Fruit fly (Drosophila melanogaster) whole organism, adult: ENCODE measurements around the gene wupA.

Experiments used
- CG11617 ChIP-seq: fragments of 200-800 bp; sonication (Bioruptor generic); optimal IDR thresholded peaks from 2 replicates; lab custom pipeline; 2017; ENCODE audit warnings: mild to moderate bottlenecking, missing biosample characterization, missing genetic modification reagents, missing genetic modification characterization
- CG1620 ChIP-seq: fragments of 200-800 bp; sonication (Bioruptor generic); optimal IDR thresholded peaks from 2 replicates; lab custom pipeline; 2016; ENCODE audit warnings: missing biosample characterization, missing genetic modification characterization
- CG5204 ChIP-seq: fragments of 200-800 bp; sonication (Bioruptor generic); optimal IDR thresholded peaks from 2 replicates; lab custom pipeline; 2016; ENCODE audit warnings: missing biosample characterization, missing genetic modification characterization
- CG7045 ChIP-seq: fragments of 200-800 bp; sonication (Bioruptor generic); optimal IDR thresholded peaks from 2 replicates; lab custom pipeline; 2017; ENCODE audit warnings: missing biosample characterization, mild to moderate bottlenecking, missing genetic modification characterization
- CG7101 ChIP-seq: fragments of 200-800 bp; sonication (Bioruptor generic); optimal IDR thresholded peaks from 2 replicates; lab custom pipeline; 2018; ENCODE audit warnings: missing biosample characterization, mild to moderate bottlenecking, missing genetic modification characterization, moderate library complexity
- Clk ChIP-seq: fragments of 200-800 bp; sonication (Bioruptor generic); optimal IDR thresholded peaks from 2 replicates; lab custom pipeline; 2017; ENCODE audit warnings: missing biosample characterization, missing genetic modification characterization
- Hr96 ChIP-seq: fragments of 200-800 bp; sonication (Bioruptor generic); optimal IDR thresholded peaks from 2 replicates; lab custom pipeline; 2016; ENCODE audit warnings: missing biosample characterization, missing genetic modification characterization
- Mnt ChIP-seq: fragments of 200-800 bp; sonication (Bioruptor generic); optimal IDR thresholded peaks from 2 replicates; lab custom pipeline; 2016; ENCODE audit warnings: missing biosample characterization, mild to moderate bottlenecking, missing genetic modification characterization
- cic ChIP-seq: fragments of 200-800 bp; sonication (Bioruptor generic); optimal IDR thresholded peaks from 2 replicates; lab custom pipeline; 2017; ENCODE audit warnings: missing biosample characterization, mild to moderate bottlenecking, missing genetic modification characterization, moderate library complexity
- cnc ChIP-seq, 2 experiments: fragments of >200 bp; optimal IDR thresholded peaks; 2 replicates each; lab custom pipeline; 2017
- kay ChIP-seq: fragments of 200-800 bp; sonication (Bioruptor generic); peaks from one replicate; lab custom pipeline; 2016; ENCODE audit warnings: missing biosample characterization, missing genetic modification characterization, borderline replicate concordance
- ovo ChIP-seq: fragments of 200-800 bp; sonication (Bioruptor generic); optimal IDR thresholded peaks from 2 replicates; lab custom pipeline; 2016; ENCODE audit warnings: missing biosample characterization, missing genetic modification characterization
- pad ChIP-seq: fragments of 200-800 bp; sonication (Bioruptor generic); optimal IDR thresholded peaks from 3 replicates; lab custom pipeline; 2017; ENCODE audit warnings: missing biosample characterization, missing genetic modification characterization, mild to moderate bottlenecking, moderate library complexity, missing genetic modification reagents
- toe ChIP-seq: fragments of 200-800 bp; sonication (Bioruptor generic); optimal IDR thresholded peaks from 2 replicates; lab custom pipeline; 2016; ENCODE audit warnings: missing biosample characterization, missing genetic modification characterization

DNA sequence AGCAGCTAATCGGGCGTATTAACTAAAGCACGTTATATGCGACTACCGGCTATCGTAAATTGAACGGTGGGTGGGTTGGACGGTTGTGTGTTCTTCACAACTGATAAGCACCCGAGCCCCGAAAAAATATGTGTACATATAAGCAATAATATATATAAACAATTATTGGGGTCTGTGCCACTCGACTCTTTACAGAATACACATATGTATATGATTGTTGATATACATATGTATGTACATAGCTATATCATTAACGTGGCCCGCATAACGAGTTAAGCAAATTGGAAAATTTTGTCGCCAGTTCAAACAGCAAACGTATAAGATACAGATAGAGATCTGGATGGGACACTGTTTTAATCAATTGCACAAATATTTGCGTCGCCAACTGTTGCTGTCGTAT is 34.0 kb downstream of the wupA start:
- no peak for TF ChIP-seq CG7101 (tag; lab: Kevin White, UChicago)
- TF ChIP-seq CG5204 (GFP tag; lab: Kevin White, UChicago): no peak
- no peak for TF ChIP-seq toe (GFP tag; lab: Kevin White, UChicago)
- TF ChIP-seq ovo: no peak
- TF ChIP-seq Clk (GFP tag; lab: Kevin White, UChicago): no peak
- no peak for TF ChIP-seq pad (GFP tag; lab: Kevin White, UChicago)
- TF ChIP-seq CG1620 (GFP tag; lab: Kevin White, UChicago): no peak
- TF ChIP-seq cic (GFP tag; lab: Kevin White, UChicago): no peak
- TF ChIP-seq Hr96 (GFP tag; lab: Kevin White, UChicago): no peak
- TF ChIP-seq CG11617 (GFP tag; lab: Kevin White, UChicago): no peak
- no peak for TF ChIP-seq cnc (optimal IDR thresholded peaks at IDR 0.05; lab: Kevin White, UChicago)
- no peak for TF ChIP-seq kay (GFP tag; lab: Kevin White, UChicago)
- TF ChIP-seq Mnt (GFP tag; lab: Kevin White, UChicago): no peak
- no peak for TF ChIP-seq CG7045 (GFP tag; lab: Kevin White, UChicago)
